Fruit fly (Drosophila melanogaster): ENCODE data around the gene Gale.

Gale gene

dm6 chr3L:696404-697054, 48.2 kb downstream of the Gale start (continued):
- TF ChIP-seq CG3919 (GFP tag; optimal IDR thresholded peaks at IDR 0.05) (peak; percentile 93), fd59A (GFP tag; optimal IDR thresholded peaks at IDR 0.05) (peak; percentile 96), ss (GFP tag; optimal IDR thresholded peaks at IDR 0.05) (peak; percentile 97 to 98), Hr38 (GFP tag; optimal IDR thresholded peaks at IDR 0.05) (no peak), CG10669 (GFP tag; optimal IDR thresholded peaks at IDR 0.05) (peak; percentile 97), CG8119 (GFP tag; IDR thresholded peaks at IDR 0.05) (peak; percentile 97), CG8632 (GFP tag; optimal IDR thresholded peaks at IDR 0.05) (peak; percentile 93), topi (GFP tag; optimal IDR thresholded peaks at IDR 0.05) (peak; percentile 83), Smox (GFP tag; optimal IDR thresholded peaks at IDR 0.05) (peak; percentile 71)

- TF ChIP-seq Eip93F (GFP tag; optimal IDR thresholded peaks at IDR 0.05) (no peak), lz (GFP tag; optimal IDR thresholded peaks at IDR 0.05) (no peak), CG3032 (tag; optimal IDR thresholded peaks at IDR 0.05) (no peak), topi (GFP tag; optimal IDR thresholded peaks at IDR 0.05) (no peak), Eip75B (GFP tag; optimal IDR thresholded peaks at IDR 0.05) (no peak), CG31627 (GFP tag; optimal IDR thresholded peaks at IDR 0.05) (no peak), CG16779 (tag; optimal IDR thresholded peaks at IDR 0.05) (no peak), Gug (GFP tag; IDR thresholded peaks at IDR 0.05) (no peak), CG6854 (GFP tag; optimal IDR thresholded peaks at IDR 0.05) (no peak)
These were observed 48.7 kb downstream of the Gale start for dm6 chr3L:697055-697427.

dm6 chr3L:697724-698123, 49.4 kb downstream of the Gale start:
- TF ChIP-seq salr (GFP tag; optimal IDR thresholded peaks at IDR 0.05) (no peak), CG6854 (GFP tag; optimal IDR thresholded peaks at IDR 0.05) (no peak), esn (GFP tag; optimal IDR thresholded peaks at IDR 0.05) (no peak), CG11762 (GFP tag; optimal IDR thresholded peaks at IDR 0.05; ENCODE audit: insufficient read depth) (no peak), Ets21C (GFP tag; optimal IDR thresholded peaks at IDR 0.05) (no peak), Hr4 (GFP tag; optimal IDR thresholded peaks at IDR 0.05) (no peak), CG6808 (GFP tag; optimal IDR thresholded peaks at IDR 0.05) (no peak), dsx (GFP tag; optimal IDR thresholded peaks at IDR 0.05; ENCODE audit: poor library complexity, severe bottlenecking) (no peak), acj6 (GFP tag; optimal IDR thresholded peaks at IDR 0.05) (no peak), OdsH (GFP tag; optimal IDR thresholded peaks at IDR 0.05) (no peak), Ets96B (tag; optimal IDR thresholded peaks at IDR 0.05) (no peak), fd59A (GFP tag; optimal IDR thresholded peaks at IDR 0.05) (no peak), topi (GFP tag; optimal IDR thresholded peaks at IDR 0.05) (no peak), ss (GFP tag; optimal IDR thresholded peaks at IDR 0.05) (no peak), Hr38 (GFP tag; optimal IDR thresholded peaks at IDR 0.05) (no peak), cyc (GFP tag; optimal IDR thresholded peaks at IDR 0.05) (no peak), achi (GFP tag; optimal IDR thresholded peaks at IDR 0.05) (no peak), CG3919 (GFP tag; optimal IDR thresholded peaks at IDR 0.05) (no peak), Blimp-1 (GFP tag; optimal IDR thresholded peaks at IDR 0.05) (no peak)

- no peak for TF ChIP-seq CG3032 (tag; optimal IDR thresholded peaks at IDR 0.05)
- no peak for TF ChIP-seq ss (GFP tag; optimal IDR thresholded peaks at IDR 0.05)
- TF ChIP-seq achi (GFP tag; optimal IDR thresholded peaks at IDR 0.05): no peak
- no peak for TF ChIP-seq CG6276 (GFP tag; optimal IDR thresholded peaks at IDR 0.05)
- TF ChIP-seq CG7368 (GFP tag; optimal IDR thresholded peaks at IDR 0.05): no peak
- TF ChIP-seq fd85E (GFP tag; optimal IDR thresholded peaks at IDR 0.05): no peak
- TF ChIP-seq CG31627 (GFP tag; optimal IDR thresholded peaks at IDR 0.05): no peak
- TF ChIP-seq Hr39 (GFP tag; optimal IDR thresholded peaks at IDR 0.05): no peak
- TF ChIP-seq Met (GFP tag; optimal IDR thresholded peaks at IDR 0.05): no peak
- TF ChIP-seq Sox15 (GFP tag; optimal IDR thresholded peaks at IDR 0.05): no peak
- TF ChIP-seq Eip78C (GFP tag): peak; percentile 40
- TF ChIP-seq Eip75B (GFP tag; optimal IDR thresholded peaks at IDR 0.05): no peak
- no peak for TF ChIP-seq CG8632 (GFP tag; optimal IDR thresholded peaks at IDR 0.05)
- TF ChIP-seq CG15336 (GFP tag; IDR thresholded peaks at IDR 0.05): no peak
- TF ChIP-seq svp (GFP tag): no peak
- TF ChIP-seq Ets21C (GFP tag; optimal IDR thresholded peaks at IDR 0.05): no peak
- peak; percentile 16 for TF ChIP-seq CG6792 (GFP tag; optimal IDR thresholded peaks at IDR 0.05)
- TF ChIP-seq CG11294 (GFP tag; IDR thresholded peaks at IDR 0.05): no peak
- no peak for TF ChIP-seq Sox14 (GFP tag; optimal IDR thresholded peaks at IDR 0.05)
- no peak for TF ChIP-seq CG6854 (GFP tag; optimal IDR thresholded peaks at IDR 0.05)
- TF ChIP-seq fkh (GFP tag; optimal IDR thresholded peaks at IDR 0.05): peak; percentile 47
- no peak for TF ChIP-seq salr (GFP tag; optimal IDR thresholded peaks at IDR 0.05)
- no peak for TF ChIP-seq CG32006 (GFP tag; optimal IDR thresholded peaks at IDR 0.05)
These were observed 50.5 kb downstream of the Gale start, which contains the start of gene CG13894 for dm6 chr3L:698748-699367. Gene CG13894 (minus strand): TSS chr3L:699144.

Measured in whole organism, prepupa.